Fruit fly (Drosophila melanogaster): ENCODE results near the gene PolD1.

The PolD1 gene

DNA sequence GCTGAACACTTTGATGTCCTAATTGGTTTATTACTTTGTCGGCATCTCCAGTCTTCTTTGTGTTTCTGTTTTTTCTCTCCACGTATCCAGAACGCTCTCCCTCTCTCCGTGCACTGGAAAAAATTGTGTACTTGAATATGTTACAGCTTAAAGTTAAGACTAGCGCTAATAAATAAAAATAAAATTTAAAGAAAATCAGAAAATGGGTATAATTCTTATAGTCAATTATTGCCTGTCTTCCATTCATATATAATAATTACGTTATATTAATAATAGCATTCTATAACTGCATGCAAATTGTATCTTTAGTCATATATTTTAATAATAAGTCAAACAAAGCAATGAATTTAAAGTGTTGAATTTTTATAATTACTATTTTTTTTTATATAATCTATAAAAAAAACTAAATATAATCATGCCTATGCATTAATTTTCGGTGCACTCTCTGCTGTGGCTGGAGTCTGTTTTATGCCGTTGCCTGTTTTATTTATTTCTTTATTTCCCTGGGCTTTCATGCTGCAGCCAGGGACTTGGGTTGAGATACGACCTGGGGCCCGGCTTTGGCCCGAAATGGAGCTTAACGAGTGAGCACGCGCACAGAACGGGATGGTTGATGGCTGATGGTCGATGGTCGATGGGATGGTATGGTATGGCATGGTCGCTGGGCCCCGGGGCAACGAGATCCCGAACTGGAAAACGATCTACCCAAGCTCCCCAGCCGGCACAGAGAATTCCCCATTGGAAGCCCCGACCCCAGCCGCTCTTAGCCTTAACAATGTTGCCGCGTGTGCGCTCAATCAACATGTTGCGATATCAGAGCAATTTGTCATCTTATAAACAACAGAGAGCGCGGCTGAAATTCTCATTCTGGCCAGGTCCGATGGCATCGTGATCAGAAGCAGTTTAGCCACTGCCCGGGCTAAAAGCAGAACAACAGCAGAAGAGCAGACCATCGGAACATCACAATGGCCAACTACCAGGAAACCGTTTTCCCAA, 28.4 kb upstream of the PolD1 start (continued):
- TF ChIP-seq CkIIα-i1 (GFP tag; IDR thresholded peaks at IDR 0.05) (no peak), Sox100B (GFP tag; optimal IDR thresholded peaks at IDR 0.05) (peak; percentile 14), insv (GFP tag; optimal IDR thresholded peaks at IDR 0.05) (no peak), CG6765 (GFP tag; optimal IDR thresholded peaks at IDR 0.05) (no peak), CG4730 (GFP tag; IDR thresholded peaks at IDR 0.05) (no peak), CG2678 (tag; optimal IDR thresholded peaks at IDR 0.05) (peak; percentile 19), CG11456 (GFP tag; IDR thresholded peaks at IDR 0.05) (0 out of 3 replicates have a peak, but pooled peaks have one; percentile 42), Nf-YC (tag; optimal IDR thresholded peaks at IDR 0.05) (no peak), Deaf1 (tag; optimal IDR thresholded peaks at IDR 0.05) (no peak), sisA (GFP tag; IDR thresholded peaks at IDR 0.05) (no peak), dysf (GFP tag; IDR thresholded peaks at IDR 0.05) (0 out of 3 replicates have a peak, but pooled peaks have one; percentile 21), zen2 (GFP tag; IDR thresholded peaks at IDR 0.05; ENCODE audit: partially characterized antibody) (no peak), Six4 (GFP tag; optimal IDR thresholded peaks at IDR 0.05) (peak; percentile 1), lola (GFP tag; optimal IDR thresholded peaks at IDR 0.05) (peak in 1 of 3 experiments; percentile 69), ssp (GFP tag; IDR thresholded peaks at IDR 0.05) (no peak), Trl (optimal IDR thresholded peaks at IDR 0.05) (no peak), Trl (GFP tag; optimal IDR thresholded peaks at IDR 0.05) (no peak), CG10147 (GFP tag; optimal IDR thresholded peaks at IDR 0.05) (no peak), zfh2 (GFP tag; optimal IDR thresholded peaks at IDR 0.05) (no peak), Pdp1 (GFP tag; optimal IDR thresholded peaks at IDR 0.05) (no peak), CG34224 (GFP tag; IDR thresholded peaks at IDR 0.05; ENCODE audit: partially characterized antibody) (no peak), CG11085 (GFP tag; IDR thresholded peaks at IDR 0.05) (no peak), mld (GFP tag; IDR thresholded peaks at IDR 0.05; ENCODE audit: partially characterized antibody) (no peak), Hr78 (GFP tag; optimal IDR thresholded peaks at IDR 0.05) (no peak), CG6689 (GFP tag; IDR thresholded peaks at IDR 0.05) (no peak), pfk (GFP tag; optimal IDR thresholded peaks at IDR 0.05) (no peak), oc (tag; optimal IDR thresholded peaks at IDR 0.05) (no peak), CG11398 (GFP tag; optimal IDR thresholded peaks at IDR 0.05) (no peak), Myb (GFP tag; optimal IDR thresholded peaks at IDR 0.05) (no peak), CG17612 (GFP tag; IDR thresholded peaks at IDR 0.05) (no peak), Ssrp (tag; optimal IDR thresholded peaks at IDR 0.05) (peak; percentile 21), CG1529 (GFP tag; optimal IDR thresholded peaks at IDR 0.05) (no peak), grau (tag; optimal IDR thresholded peaks at IDR 0.05) (peak; percentile 13), Dref (GFP tag; IDR thresholded peaks at IDR 0.05) (no peak), luna (GFP tag; optimal IDR thresholded peaks at IDR 0.05) (no peak), bbx (GFP tag; IDR thresholded peaks at IDR 0.05; ENCODE audit: partially characterized antibody) (no peak), tll (GFP tag; optimal IDR thresholded peaks at IDR 0.05) (no peak), CG9609 (GFP tag; optimal IDR thresholded peaks at IDR 0.05) (no peak), HLH4C (GFP tag; IDR thresholded peaks at IDR 0.05; ENCODE audit: partially characterized antibody) (no peak), nom (GFP tag; optimal IDR thresholded peaks at IDR 0.05) (peak; percentile 31), CG13894 (tag; optimal IDR thresholded peaks at IDR 0.05) (no peak), toy (GFP tag; IDR thresholded peaks at IDR 0.05) (no peak), CG9876 (GFP tag; optimal IDR thresholded peaks at IDR 0.05) (no peak), D19A (tag; optimal IDR thresholded peaks at IDR 0.05) (peak; percentile 51), CG17802 (tag; optimal IDR thresholded peaks at IDR 0.05) (no peak), Gug (GFP tag; IDR thresholded peaks at IDR 0.05) (no peak), dmrt11E (tag; optimal IDR thresholded peaks at IDR 0.05) (peak; percentile 75), ara (GFP tag; IDR thresholded peaks at IDR 0.05) (no peak)
